Fruit fly (Drosophila melanogaster): ENCODE measurements around the gene Cnx14D.

The Cnx14D gene

DNA sequence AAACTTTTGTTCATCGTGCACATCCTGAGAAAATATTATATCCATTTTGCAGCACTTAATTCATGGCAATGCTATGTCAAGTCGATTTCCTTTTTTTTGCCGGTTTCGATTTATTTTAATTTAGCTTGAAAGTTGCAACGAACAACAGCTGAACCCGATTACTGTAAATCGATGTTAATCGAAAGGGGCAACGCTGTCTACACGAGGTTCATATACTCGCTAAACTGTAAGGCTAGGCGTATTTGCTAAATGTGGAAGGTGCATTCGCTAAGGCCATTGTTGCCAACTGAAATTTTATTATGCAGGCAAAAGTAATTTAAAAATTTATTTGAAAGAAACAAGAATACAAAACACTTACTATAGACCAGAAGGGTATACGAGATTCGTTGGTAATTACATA lies 22.2 kb upstream of the Cnx14D start, which contains the start of gene CG9902 (continued):
- TF ChIP-seq usp (GFP tag; optimal IDR thresholded peaks at IDR 0.05) = no peak
- peak; percentile 13 for TF ChIP-seq Mad (GFP tag; optimal IDR thresholded peaks at IDR 0.05)
- TF ChIP-seq CG11504 (tag; optimal IDR thresholded peaks at IDR 0.05) = no peak
- TF ChIP-seq Hand (GFP tag; optimal IDR thresholded peaks at IDR 0.05) = no peak
- no peak for TF ChIP-seq CG12769 (tag; optimal IDR thresholded peaks at IDR 0.05)
- TF ChIP-seq CG17385 (GFP tag; optimal IDR thresholded peaks at IDR 0.05) = no peak
- TF ChIP-seq CG10565 (GFP tag; optimal IDR thresholded peaks at IDR 0.05) = no peak
- no peak for TF ChIP-seq emc (GFP tag; optimal IDR thresholded peaks at IDR 0.05)
- no peak for TF ChIP-seq tup (GFP tag; optimal IDR thresholded peaks at IDR 0.05)
- TF ChIP-seq CG15514 (GFP tag; optimal IDR thresholded peaks at IDR 0.05) = peak; percentile 85
- TF ChIP-seq ems (GFP tag; optimal IDR thresholded peaks at IDR 0.05) = no peak
- peak; percentile 79 for TF ChIP-seq Dll (GFP tag; IDR thresholded peaks at IDR 0.05; ENCODE audit: partially characterized antibody)
- TF ChIP-seq scrt (GFP tag; optimal IDR thresholded peaks at IDR 0.05) = no peak
- TF ChIP-seq CG34422 (GFP tag; IDR thresholded peaks at IDR 0.05) = peak; percentile 51; the same call in 1 of the 3 replicates
- TF ChIP-seq CG2116 (GFP tag; optimal IDR thresholded peaks at IDR 0.05) = peak; percentile 98
- TF ChIP-seq CG11560 (tag; IDR thresholded peaks at IDR 0.05) = peak; percentile 71; the same call in 1 of the 3 replicates
- TF ChIP-seq CG7271 (tag; optimal IDR thresholded peaks at IDR 0.05) = no peak
- no peak for TF ChIP-seq Sry-β (GFP tag; optimal IDR thresholded peaks at IDR 0.05)
- no peak for TF ChIP-seq CG6175 (GFP tag; IDR thresholded peaks at IDR 0.05)
- no peak for TF ChIP-seq pnt (GFP tag; optimal IDR thresholded peaks at IDR 0.05)
- TF ChIP-seq CG15011 (GFP tag; optimal IDR thresholded peaks at IDR 0.05) = no peak
- no peak for TF ChIP-seq Doc2 (GFP tag; IDR thresholded peaks at IDR 0.05)
- no peak for TF ChIP-seq CG5953 (GFP tag; IDR thresholded peaks at IDR 0.05)
- no peak for TF ChIP-seq CG11247 (GFP tag; IDR thresholded peaks at IDR 0.05)
- TF ChIP-seq B-H1 (GFP tag; IDR thresholded peaks at IDR 0.05) = no peak
- no peak for TF ChIP-seq Bdp1 (GFP tag; optimal IDR thresholded peaks at IDR 0.05)
- no peak for TF ChIP-seq slbo (GFP tag; IDR thresholded peaks at IDR 0.05)
- TF ChIP-seq aop (GFP tag; IDR thresholded peaks at IDR 0.05) = no peak
- TF ChIP-seq CG8765 (GFP tag; IDR thresholded peaks at IDR 0.05) = no peak
- TF ChIP-seq Six4 (GFP tag; optimal IDR thresholded peaks at IDR 0.05) = no peak
- no peak for TF ChIP-seq Hmx (GFP tag; optimal IDR thresholded peaks at IDR 0.05)
- TF ChIP-seq Dp (GFP tag; optimal IDR thresholded peaks at IDR 0.05) = peak; percentile 82
- TF ChIP-seq CG1529 (GFP tag; optimal IDR thresholded peaks at IDR 0.05) = no peak
- no peak for TF ChIP-seq prd (optimal IDR thresholded peaks at IDR 0.05)
- no peak for TF ChIP-seq prd (GFP tag; IDR thresholded peaks at IDR 0.05)
- peak; percentile 67 for TF ChIP-seq CG33213 (GFP tag; optimal IDR thresholded peaks at IDR 0.05)
- TF ChIP-seq chinmo (GFP tag; IDR thresholded peaks at IDR 0.05; ENCODE audit: partially characterized antibody) = peak; percentile 85; the same call in 3 of the 4 replicates
- TF ChIP-seq ham (GFP tag; IDR thresholded peaks at IDR 0.05) = no peak
- no peak for TF ChIP-seq Rx (GFP tag; IDR thresholded peaks at IDR 0.05)
- peak; percentile 87 for TF ChIP-seq MBD-R2 (GFP tag; IDR thresholded peaks at IDR 0.05)
- TF ChIP-seq CG6813 (GFP tag; optimal IDR thresholded peaks at IDR 0.05) = no peak
- no peak for TF ChIP-seq tgo (GFP tag; IDR thresholded peaks at IDR 0.05)
- TF ChIP-seq CrebB (tag; optimal IDR thresholded peaks at IDR 0.05) = no peak
- TF ChIP-seq repo (GFP tag; optimal IDR thresholded peaks at IDR 0.05) = no peak
- peak; percentile 94 for TF ChIP-seq Myb (GFP tag; optimal IDR thresholded peaks at IDR 0.05)
- no peak for TF ChIP-seq HLH54F (GFP tag; optimal IDR thresholded peaks at IDR 0.05)
- TF ChIP-seq B-H2 (GFP tag; optimal IDR thresholded peaks at IDR 0.05) = peak; percentile 47
- TF ChIP-seq dan (GFP tag; IDR thresholded peaks at IDR 0.05) = no peak
- TF ChIP-seq CG12659 (GFP tag; optimal IDR thresholded peaks at IDR 0.05) = peak; percentile 76
- peak; percentile 71 for TF ChIP-seq Scr (GFP tag; IDR thresholded peaks at IDR 0.05; ENCODE audit: partially characterized antibody)
- no peak for TF ChIP-seq vfl (GFP tag; optimal IDR thresholded peaks at IDR 0.05)
- no peak for TF ChIP-seq CG8388 (GFP tag; optimal IDR thresholded peaks at IDR 0.05)
